Fruit fly (Drosophila melanogaster) whole organism, embryonic: ENCODE measurements around the gene CG12194.

Experiments used
- ATbp ChIP-seq: fragments of 200-800 bp; sonication (Bioruptor generic); optimal IDR thresholded peaks from 2 replicates; lab custom pipeline; 2017; ENCODE audit warnings: missing biosample characterization, mild to moderate bottlenecking, missing genetic modification characterization, missing genetic modification reagents
- Abd-B ChIP-seq: fragments of 200-800 bp; sonication (Bioruptor generic); optimal IDR thresholded peaks from 2 replicates; lab custom pipeline; 2018; ENCODE audit warnings: missing biosample characterization, mild to moderate bottlenecking, missing genetic modification characterization, moderate library complexity
- Bteb2 ChIP-seq: fragments of 200-800 bp; sonication (Bioruptor generic); optimal IDR thresholded peaks from 2 replicates; lab custom pipeline; 2016; ENCODE audit warnings: missing biosample characterization, missing genetic modification characterization
- CG11085 ChIP-seq: fragments of 200-800 bp; sonication (Bioruptor generic); IDR thresholded peaks from 2 replicates; pipeline ENCODE4 v1.3.6; 2022; ENCODE audit warnings: missing biosample characterization, missing genetic modification characterization
- CG11504 ChIP-seq: fragments of 200-800 bp; sonication (Bioruptor generic); optimal IDR thresholded peaks from 3 replicates; lab custom pipeline; 2019; ENCODE audit warnings: missing biosample characterization, mild to moderate bottlenecking, missing genetic modification characterization, moderate library complexity
- CG12219 ChIP-seq: fragments of 200-800 bp; sonication (Bioruptor generic); optimal IDR thresholded peaks from 3 replicates; lab custom pipeline; 2018; ENCODE audit warnings: missing biosample characterization, mild to moderate bottlenecking, missing genetic modification characterization
- CG12236 ChIP-seq: fragments of 200-800 bp; sonication (Bioruptor generic); optimal IDR thresholded peaks from 2 replicates; lab custom pipeline; 2016; ENCODE audit warnings: missing biosample characterization, missing genetic modification characterization
- CG13894 ChIP-seq: fragments of 200-800 bp; sonication (Bioruptor generic); optimal IDR thresholded peaks from 3 replicates; lab custom pipeline; 2018; ENCODE audit warnings: missing biosample characterization, mild to moderate bottlenecking, missing genetic modification characterization, moderate library complexity
- CG14710 ChIP-seq: fragments of 200-800 bp; sonication (Bioruptor generic); optimal IDR thresholded peaks from 3 replicates; lab custom pipeline; 2019; ENCODE audit warnings: missing biosample characterization, mild to moderate bottlenecking, missing genetic modification characterization, moderate library complexity
- CG16779 ChIP-seq: fragments of 200-800 bp; sonication (Bioruptor generic); IDR thresholded peaks from 2 replicates; pipeline ENCODE4 v1.3.6; 2022; ENCODE audit warnings: missing biosample characterization, missing genetic modification characterization
- CG16863 ChIP-seq: fragments of 200-800 bp; sonication (Bioruptor generic); optimal IDR thresholded peaks from 3 replicates; lab custom pipeline; 2016; ENCODE audit warnings: missing biosample characterization, missing genetic modification characterization
- CG18262 ChIP-seq: fragments of 200-800 bp; optimal IDR thresholded peaks from 3 replicates; lab custom pipeline; 2019; ENCODE audit warnings: missing biosample characterization, mild to moderate bottlenecking, missing genetic modification characterization, moderate library complexity
- CG2712 ChIP-seq: fragments of 200-800 bp; optimal IDR thresholded peaks from 3 replicates; lab custom pipeline; 2019; ENCODE audit warnings: missing biosample characterization, mild to moderate bottlenecking, missing genetic modification characterization, moderate library complexity
- CG30403 ChIP-seq: fragments of 200-800 bp; sonication (Bioruptor generic); optimal IDR thresholded peaks from 3 replicates; lab custom pipeline; 2016; ENCODE audit warnings: missing biosample characterization, missing genetic modification characterization
- CG31441 ChIP-seq: fragments of 200-800 bp; sonication (Bioruptor generic); IDR thresholded peaks from 2 replicates; pipeline ENCODE4 v1.3.6; 2022; ENCODE audit warnings: missing biosample characterization, missing genetic modification characterization
- CG3163 ChIP-seq: fragments of 200-800 bp; sonication (Bioruptor generic); optimal IDR thresholded peaks from 3 replicates; lab custom pipeline; 2016; ENCODE audit warnings: missing biosample characterization, missing genetic modification characterization
- CG3281 ChIP-seq: fragments of 200-800 bp; sonication (Bioruptor generic); optimal IDR thresholded peaks from 3 replicates; lab custom pipeline; 2017; ENCODE audit warnings: missing biosample characterization, mild to moderate bottlenecking, missing genetic modification characterization
- CG4282 ChIP-seq: fragments of 200-800 bp; sonication (Bioruptor generic); optimal IDR thresholded peaks from 2 replicates; lab custom pipeline; 2016; ENCODE audit warnings: missing biosample characterization, missing genetic modification characterization
- CG4820 ChIP-seq: fragments of 200-800 bp; sonication (Bioruptor generic); optimal IDR thresholded peaks from 3 replicates; lab custom pipeline; 2016; ENCODE audit warnings: missing biosample characterization, missing genetic modification characterization
- CG6272 ChIP-seq: fragments of 200-800 bp; sonication (Bioruptor generic); IDR thresholded peaks from 2 replicates; pipeline ENCODE4 v1.3.6; 2022; ENCODE audit warnings: missing biosample characterization, missing genetic modification characterization
- Dip2 ChIP-seq: fragments of 200-800 bp; sonication (Bioruptor generic); IDR thresholded peaks from 2 replicates; pipeline ENCODE4 v1.3.6; 2022; ENCODE audit warnings: missing biosample characterization, missing genetic modification characterization
- E2f2 ChIP-seq: fragments of 200-800 bp; sonication (Bioruptor generic); IDR thresholded peaks from 2 replicates; pipeline ENCODE4 v1.3.6; 2022; ENCODE audit warnings: missing biosample characterization, missing genetic modification characterization
- Ets97D ChIP-seq: fragments of 200-800 bp; sonication (Bioruptor generic); optimal IDR thresholded peaks from 3 replicates; lab custom pipeline; 2016; ENCODE audit warnings: missing biosample characterization, missing genetic modification characterization
- H2.0 ChIP-seq: fragments of 200-800 bp; sonication (Bioruptor generic); IDR thresholded peaks from 2 replicates; pipeline ENCODE4 v1.3.6; 2022; ENCODE audit warnings: missing biosample characterization, missing genetic modification characterization
- Hr39 ChIP-seq: fragments of >200 bp; optimal IDR thresholded peaks from 2 replicates; lab custom pipeline; 2017
- Hr51 ChIP-seq, 2 experiments: fragments of 200-800 bp; sonication (Bioruptor generic); optimal IDR thresholded peaks; 2 replicates in 1 of 2; 3 replicates in 1 of 2; lab custom pipeline; 2016 to 2018; ENCODE audit warnings: missing biosample characterization in 2 of 2, missing genetic modification characterization in 2 of 2, mild to moderate bottlenecking in 1 of 2, moderate library complexity in 1 of 2
- MESR4 ChIP-seq: fragments of 200-800 bp; sonication (Bioruptor generic); optimal IDR thresholded peaks from 2 replicates; lab custom pipeline; 2018; ENCODE audit warnings: missing biosample characterization, mild to moderate bottlenecking, missing genetic modification characterization, moderate library complexity
- Opbp ChIP-seq: fragments of 200-800 bp; sonication (Bioruptor generic); IDR thresholded peaks from 3 replicates; pipeline ENCODE4 v1.3.6; 2022; ENCODE audit warnings: missing biosample characterization, missing genetic modification characterization; ENCODE audit not compliant: partially characterized antibody
- Sry-β ChIP-seq: fragments of 200-800 bp; sonication (Bioruptor generic); optimal IDR thresholded peaks from 2 replicates; lab custom pipeline; 2018; ENCODE audit warnings: missing biosample characterization, mild to moderate bottlenecking, missing genetic modification characterization, moderate library complexity
- ab ChIP-seq: fragments of 200-800 bp; sonication (Bioruptor generic); optimal IDR thresholded peaks from 2 replicates; lab custom pipeline; 2016; ENCODE audit warnings: missing biosample characterization, missing genetic modification characterization
- abd-A ChIP-seq: fragments of 200-800 bp; sonication (Bioruptor generic); optimal IDR thresholded peaks from 3 replicates; lab custom pipeline; 2019; ENCODE audit warnings: missing biosample characterization, mild to moderate bottlenecking, missing genetic modification characterization, moderate library complexity
- bab2 ChIP-seq: fragments of 200-800 bp; sonication (Bioruptor generic); optimal IDR thresholded peaks from 2 replicates; lab custom pipeline; 2016; ENCODE audit warnings: missing biosample characterization, missing genetic modification characterization
- cad ChIP-seq: fragments of >200 bp; optimal IDR thresholded peaks from 2 replicates; lab custom pipeline; 2017; ENCODE audit warnings: missing biosample characterization, missing genetic modification characterization
- corto ChIP-seq: fragments of 200-800 bp; sonication (Bioruptor generic); optimal IDR thresholded peaks from 2 replicates; lab custom pipeline; 2016; ENCODE audit warnings: missing biosample characterization, mild to moderate bottlenecking, missing genetic modification characterization, moderate library complexity
- dimm ChIP-seq: fragments of 200-800 bp; sonication (Bioruptor generic); IDR thresholded peaks from 2 replicates; pipeline ENCODE4 v1.3.6; 2022; ENCODE audit warnings: missing biosample characterization, missing genetic modification characterization
- h ChIP-seq: fragments of >200 bp; optimal IDR thresholded peaks from 2 replicates; lab custom pipeline; 2017
- hkb ChIP-seq, 2 experiments: fragments of 200-800 bp in 1 of 2; fragments of >200 bp in 1 of 2; sonication (Bioruptor generic) in 1 of 2; IDR thresholded peaks in 1 of 2; optimal IDR thresholded peaks in 1 of 2; 2 replicates each; pipeline versions ENCODE4 v1.3.6 to Lab custom; 2017 to 2022; ENCODE audit warnings: missing biosample characterization in 1 of 2, missing genetic modification characterization in 1 of 2
- oc ChIP-seq: fragments of 200-800 bp; sonication (Bioruptor generic); optimal IDR thresholded peaks from 2 replicates; lab custom pipeline; 2018; ENCODE audit warnings: missing biosample characterization, mild to moderate bottlenecking, missing genetic modification characterization, moderate library complexity
- p53 ChIP-seq: fragments of 200-800 bp; sonication (Bioruptor generic); optimal IDR thresholded peaks from 2 replicates; lab custom pipeline; 2016; ENCODE audit warnings: missing biosample characterization, missing genetic modification characterization
- pb ChIP-seq: fragments of 200-800 bp; sonication (Bioruptor generic); optimal IDR thresholded peaks from 3 replicates; lab custom pipeline; 2016; ENCODE audit warnings: missing biosample characterization, missing genetic modification characterization
- sd ChIP-seq: fragments of 200-800 bp; sonication (Bioruptor generic); optimal IDR thresholded peaks from 3 replicates; lab custom pipeline; 2018; ENCODE audit warnings: missing biosample characterization, mild to moderate bottlenecking, missing genetic modification characterization, moderate library complexity
- sens-2 ChIP-seq: fragments of 200-800 bp; sonication (Bioruptor generic); IDR thresholded peaks from 2 replicates; pipeline ENCODE4 v1.3.6; 2022; ENCODE audit warnings: missing biosample characterization, missing genetic modification characterization
- sim ChIP-seq: fragments of 200-800 bp; sonication (Bioruptor generic); IDR thresholded peaks from 2 replicates; pipeline ENCODE4 v1.3.6; 2022; ENCODE audit warnings: missing biosample characterization, missing genetic modification characterization
- sisA ChIP-seq: fragments of 200-800 bp; sonication (Bioruptor generic); IDR thresholded peaks from 2 replicates; pipeline ENCODE4 v1.3.6; 2022; ENCODE audit warnings: missing biosample characterization, missing genetic modification characterization
- sr ChIP-seq: fragments of 200-800 bp; sonication (Bioruptor generic); IDR thresholded peaks from 3 replicates; pipeline ENCODE4 v1.3.6; 2022; ENCODE audit warnings: missing biosample characterization, missing genetic modification characterization
- tll ChIP-seq, 2 experiments: fragments of 200-800 bp in 1 of 2; fragments of >200 bp in 1 of 2; sonication (Bioruptor generic) in 1 of 2; optimal IDR thresholded peaks; 2 replicates each; lab custom pipeline; 2017 to 2019; ENCODE audit warnings: missing biosample characterization in 2 of 2, missing genetic modification characterization in 2 of 2, mild to moderate bottlenecking in 1 of 2, moderate library complexity in 1 of 2
- trem ChIP-seq: fragments of 200-800 bp; optimal IDR thresholded peaks from 3 replicates; lab custom pipeline; 2019; ENCODE audit warnings: missing biosample characterization, mild to moderate bottlenecking, missing genetic modification characterization, moderate library complexity
- tup ChIP-seq: fragments of 200-800 bp; sonication (Bioruptor generic); optimal IDR thresholded peaks from 2 replicates; lab custom pipeline; 2016; ENCODE audit warnings: missing biosample characterization, mild to moderate bottlenecking, missing genetic modification characterization, moderate library complexity
- unpg ChIP-seq: fragments of 200-800 bp; sonication (Bioruptor generic); optimal IDR thresholded peaks from 3 replicates; lab custom pipeline; 2018; ENCODE audit warnings: missing biosample characterization, mild to moderate bottlenecking, missing genetic modification characterization, moderate library complexity
- vnd ChIP-seq: fragments of 200-800 bp; sonication (Bioruptor generic); IDR thresholded peaks from 3 replicates; pipeline ENCODE4 v1.3.6; 2022; ENCODE audit warnings: missing biosample characterization, missing genetic modification characterization; ENCODE audit not compliant: partially characterized antibody

The CG12194 gene

DNA sequence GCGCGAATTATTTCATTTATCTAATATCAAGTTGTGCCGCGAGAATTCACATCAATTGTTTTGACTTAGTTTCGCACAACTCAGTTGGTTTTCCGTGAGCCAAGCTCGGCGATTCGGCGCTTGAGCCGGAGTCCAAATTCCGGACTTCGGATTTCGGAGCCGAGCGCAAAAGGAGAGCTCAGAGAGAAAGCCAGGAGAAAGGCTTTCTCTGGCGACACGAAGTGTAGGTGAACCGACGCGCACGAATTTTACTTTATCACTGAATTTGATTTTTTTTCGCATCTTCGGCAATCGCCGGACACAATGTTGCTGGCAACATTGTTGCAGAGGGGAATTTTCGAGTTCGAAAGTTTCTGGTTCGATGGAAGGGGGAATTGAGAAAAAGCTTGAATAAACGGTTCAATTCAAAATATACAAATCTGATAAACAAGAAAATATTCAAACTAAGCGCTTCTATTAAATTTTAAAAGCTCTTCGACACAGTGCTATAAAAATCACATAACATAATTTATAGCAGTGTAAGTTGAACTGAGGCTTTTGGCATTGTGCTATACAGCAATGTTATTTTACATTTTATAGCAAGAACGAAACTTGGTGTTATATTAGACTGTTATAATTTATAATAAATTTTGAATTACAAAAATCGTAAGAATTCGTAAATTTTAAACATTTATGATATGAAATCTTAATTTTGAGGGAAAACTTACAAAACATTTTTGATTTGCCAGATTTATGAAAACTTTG, 44.2 kb upstream of the CG12194 start, which contains the start of gene fipi (continued):
- TF ChIP-seq vnd (GFP tag; lab: Robert Waterston, UW) (no peak), CG30403 (GFP tag; lab: Kevin White, UChicago) (no peak), CG14710 (tag; lab: Kevin White, UChicago) (peak; percentile 41), CG11085 (GFP tag; lab: Robert Waterston, UW) (no peak), p53 (no peak), Opbp (GFP tag; lab: Robert Waterston, UW) (no peak), CG12236 (no peak), CG6272 (no peak), unpg (GFP tag; lab: Kevin White, UChicago) (peak; percentile 37), CG18262 (peak; percentile 12), CG16863 (GFP tag; lab: Kevin White, UChicago) (no peak), pb (no peak), CG13894 (peak; percentile 6), CG16779 (GFP tag; lab: Robert Waterston, UW) (no peak), E2f2 (GFP tag; lab: Robert Waterston, UW) (peak; percentile 41; the same call in 1 of the 2 replicates), CG4282 (GFP tag; lab: Kevin White, UChicago) (no peak), Bteb2 (GFP tag; lab: Kevin White, UChicago) (no peak), sim (peak; percentile 42; the same call in 1 of the 2 replicates), CG2712 (peak; percentile 35), trem (peak; percentile 16), Hr51 (GFP tag; optimal IDR thresholded peaks at IDR 0.05; lab: Kevin White, UChicago) (peak in 1 of 2 experiments; percentile 33), MESR4 (GFP tag; lab: Kevin White, UChicago) (no peak), ATbp (GFP tag; lab: Kevin White, UChicago) (peak; percentile 12), corto (GFP tag; lab: Kevin White, UChicago) (no peak), CG3281 (no peak), Hr39 (lab: Kevin White, UChicago) (no peak), Abd-B (GFP tag; lab: Kevin White, UChicago) (no peak), sd (tag; lab: Kevin White, UChicago) (no peak), H2.0 (GFP tag; lab: Robert Waterston, UW) (no peak), CG31441 (GFP tag; lab: Robert Waterston, UW) (peak; percentile 60), Sry-β (GFP tag; lab: Kevin White, UChicago) (no peak), oc (tag; lab: Kevin White, UChicago) (no peak), tll (GFP tag; optimal IDR thresholded peaks at IDR 0.05; lab: Kevin White, UChicago) (no peak), sisA (GFP tag; lab: Robert Waterston, UW) (no peak), CG11504 (tag; lab: Kevin White, UChicago) (peak; percentile 99), ab (GFP tag; lab: Kevin White, UChicago) (no peak), tup (GFP tag; lab: Kevin White, UChicago) (no peak), hkb (optimal IDR thresholded peaks at IDR 0.05; lab: Kevin White, UChicago) (no peak), hkb (GFP tag; IDR thresholded peaks at IDR 0.05; lab: Robert Waterston, UW) (peak; percentile 52), Ets97D (GFP tag; lab: Kevin White, UChicago) (no peak), CG4820 (GFP tag; lab: Kevin White, UChicago) (no peak), Dip2 (no peak), h (lab: Kevin White, UChicago) (no peak), sr (GFP tag; lab: Robert Waterston, UW) (no peak), dimm (GFP tag; lab: Robert Waterston, UW) (no peak), bab2 (no peak), sens-2 (no peak), CG12219 (GFP tag; lab: Kevin White, UChicago) (no peak), CG3163 (GFP tag; lab: Kevin White, UChicago) (no peak), abd-A (tag; lab: Kevin White, UChicago) (peak; percentile 10), cad (GFP tag; lab: Kevin White, UChicago) (no peak)
